Worm (Caenorhabditis elegans): ENCODE data around the gene F26D2.16.

- TF ChIP-seq ama-1 (optimal IDR thresholded peaks at IDR 0.05) (no peak), ama-1 (GFP tag; optimal IDR thresholded peaks at IDR 0.05) (no peak), snpc-4 (GFP tag; optimal IDR thresholded peaks at IDR 0.05) (no peak), snpc-4 (tag; optimal IDR thresholded peaks at IDR 0.05) (no peak)
These were observed 39.7 kb upstream of the F26D2.16 start for ce11 chrV:16459377-16459776.

All from whole organism, young adult.